Worm (Caenorhabditis elegans) whole organism, L2 larva: ENCODE measurements around the gene vav-1.

ENCODE experiments used
- ZK546.5 ChIP-seq: sonication (generic microtip); optimal IDR thresholded peaks from 2 replicates; lab custom pipeline; 2017; ENCODE audit warnings: missing biosample characterization, missing genetic modification characterization
- aly-2 ChIP-seq: fragments of 150-350 bp; optimal IDR thresholded peaks from 2 replicates; lab custom pipeline; 2014; ENCODE audit warnings: missing biosample characterization, missing genetic modification characterization
- dmd-4 ChIP-seq: sonication (generic microtip); optimal IDR thresholded peaks from 2 replicates; lab custom pipeline; 2017; ENCODE audit warnings: missing biosample characterization, missing genetic modification characterization
- egl-27 ChIP-seq: sonication (generic microtip); optimal IDR thresholded peaks from 3 replicates; lab custom pipeline; 2017; ENCODE audit warnings: missing biosample characterization, missing genetic modification reagents, missing genetic modification characterization
- lin-13 ChIP-seq: fragments of 150-350 bp; optimal IDR thresholded peaks from 2 replicates; lab custom pipeline; 2014; ENCODE audit warnings: missing biosample characterization, missing genetic modification reagents, missing genetic modification characterization
- lin-39 ChIP-seq: fragments of 150-350 bp; optimal IDR thresholded peaks from 2 replicates; lab custom pipeline; 2014; ENCODE audit warnings: missing biosample characterization, missing genetic modification reagents, missing genetic modification characterization
- mab-5 ChIP-seq: fragments of 150-350 bp; optimal IDR thresholded peaks from 2 replicates; lab custom pipeline; 2014; ENCODE audit warnings: missing biosample characterization, missing genetic modification characterization
- unc-55 ChIP-seq: fragments of 150-350 bp; sonication (generic microtip); optimal IDR thresholded peaks from 3 replicates; lab custom pipeline; 2014; ENCODE audit warnings: missing biosample characterization, missing genetic modification reagents, missing genetic modification characterization
- unc-62 ChIP-seq: fragments of 150-350 bp; optimal IDR thresholded peaks from 2 replicates; lab custom pipeline; 2014; ENCODE audit warnings: missing biosample characterization, missing genetic modification reagents, missing genetic modification characterization

ce11 chrX:9171241-9171640 is 60.7 kb downstream of the vav-1 start, which contains the start of gene B0563.1:
- TF ChIP-seq unc-55 = no peak
- no peak for TF ChIP-seq egl-27 (tag; lab: Kevin White, UChicago)
- no peak for TF ChIP-seq unc-62 (GFP tag; lab: Kevin White, UChicago)
- no peak for TF ChIP-seq dmd-4 (tag; lab: Kevin White, UChicago)
- TF ChIP-seq lin-39 (tag; lab: Kevin White, UChicago) = no peak
- TF ChIP-seq aly-2 = no peak
- no peak for TF ChIP-seq lin-13
- TF ChIP-seq mab-5 = no peak
- TF ChIP-seq ZK546.5 (tag; lab: Kevin White, UChicago) = no peak
